Fruit fly (Drosophila melanogaster): ENCODE measurements around the gene Gp93.

Gp93 gene

dm6 chr3R:27928984-27929924 is 19.3 kb upstream of the Gp93 start (continued):
- TF ChIP-seq CG6765 (GFP tag; optimal IDR thresholded peaks at IDR 0.05) (no peak), CG6254 (GFP tag; optimal IDR thresholded peaks at IDR 0.05) (no peak), p53 (GFP tag; optimal IDR thresholded peaks at IDR 0.05) (no peak), CG14014 (GFP tag; IDR thresholded peaks at IDR 0.05) (no peak), Hr78 (GFP tag; optimal IDR thresholded peaks at IDR 0.05) (no peak), psq (GFP tag; optimal IDR thresholded peaks at IDR 0.05) (no peak), exex (tag; optimal IDR thresholded peaks at IDR 0.05) (peak; percentile 91), Abd-B (GFP tag; optimal IDR thresholded peaks at IDR 0.05) (no peak), HHEX (GFP tag; optimal IDR thresholded peaks at IDR 0.05) (no peak), kah (GFP tag; optimal IDR thresholded peaks at IDR 0.05) (no peak), gcm2 (GFP tag; optimal IDR thresholded peaks at IDR 0.05) (no peak), CG33213 (GFP tag; optimal IDR thresholded peaks at IDR 0.05) (no peak), dati (GFP tag; IDR thresholded peaks at IDR 0.05) (no peak), cato (GFP tag; optimal IDR thresholded peaks at IDR 0.05; ENCODE audit: borderline replicate concordance) (no peak), ERR (GFP tag; optimal IDR thresholded peaks at IDR 0.05) (no peak), Kr (GFP tag; optimal IDR thresholded peaks at IDR 0.05) (no peak), ac (GFP tag; optimal IDR thresholded peaks at IDR 0.05) (no peak), Ets65A (GFP tag) (no peak), CG11093 (GFP tag; IDR thresholded peaks at IDR 0.05) (no peak), ci (GFP tag; IDR thresholded peaks at IDR 0.05) (peak; percentile 47; the same call in 1 of the 3 replicates), CG32772 (GFP tag; IDR thresholded peaks at IDR 0.05) (no peak), al (GFP tag; IDR thresholded peaks at IDR 0.05) (no peak), CG14050 (GFP tag; IDR thresholded peaks at IDR 0.05) (no peak), CG1233 (GFP tag; optimal IDR thresholded peaks at IDR 0.05) (no peak), NFAT (GFP tag; IDR thresholded peaks at IDR 0.05) (no peak), CG6272 (GFP tag; IDR thresholded peaks at IDR 0.05) (no peak), CG10366 (GFP tag; IDR thresholded peaks at IDR 0.05) (no peak), ewg (GFP tag; optimal IDR thresholded peaks at IDR 0.05) (peak; percentile 29), CG9215 (GFP tag; IDR thresholded peaks at IDR 0.05) (no peak), unc-4 (GFP tag; IDR thresholded peaks at IDR 0.05; ENCODE audit: partially characterized antibody) (0 out of 2 replicates have a peak, but pooled peaks have one; percentile 16), ttk (GFP tag; IDR thresholded peaks at IDR 0.05) (no peak), E2f2 (GFP tag; IDR thresholded peaks at IDR 0.05) (peak; percentile 53), sens (GFP tag) (peak; percentile 56), cad (GFP tag; optimal IDR thresholded peaks at IDR 0.05) (no peak), HmgZ (tag; optimal IDR thresholded peaks at IDR 0.05) (no peak), CG18262 (tag; optimal IDR thresholded peaks at IDR 0.05) (no peak), bigmax (GFP tag; optimal IDR thresholded peaks at IDR 0.05) (no peak), CG3995 (GFP tag; optimal IDR thresholded peaks at IDR 0.05) (no peak), CG7372 (GFP tag; IDR thresholded peaks at IDR 0.05) (no peak), Dp (GFP tag; optimal IDR thresholded peaks at IDR 0.05) (peak; percentile 53), CG8290 (GFP tag; optimal IDR thresholded peaks at IDR 0.05) (no peak), CG8290 (tag; optimal IDR thresholded peaks at IDR 0.05) (no peak), bbx (GFP tag; IDR thresholded peaks at IDR 0.05; ENCODE audit: partially characterized antibody) (no peak), gem (tag; optimal IDR thresholded peaks at IDR 0.05) (no peak), Side (GFP tag; optimal IDR thresholded peaks at IDR 0.05) (no peak), mld (GFP tag; IDR thresholded peaks at IDR 0.05; ENCODE audit: partially characterized antibody) (no peak), Max (GFP tag; optimal IDR thresholded peaks at IDR 0.05) (no peak), sug (tag; optimal IDR thresholded peaks at IDR 0.05) (peak; percentile 94), emc (GFP tag; optimal IDR thresholded peaks at IDR 0.05) (no peak), HmgD (GFP tag; optimal IDR thresholded peaks at IDR 0.05) (no peak)

All from whole organism, embryonic.